Worm (Caenorhabditis elegans) whole organism, L4/young adult: Measurements from ENCODE around the gene F23A7.5.

Experiments
- W03F9.2 ChIP-seq: fragments of 150-350 bp; optimal IDR thresholded peaks from 2 replicates; lab custom pipeline; 2014; ENCODE audit warnings: missing biosample characterization, missing genetic modification characterization
- dao-5 ChIP-seq: sonication (generic microtip); optimal IDR thresholded peaks from 2 replicates; lab custom pipeline; 2016; ENCODE audit warnings: missing genotype, missing genetic modification characterization, moderate library complexity, missing compliant biosample characterization

- TF ChIP-seq dao-5 (no peak), W03F9.2 (no peak)
These were observed 18.2 kb upstream of the F23A7.5 start, which contains the start of gene R11.4 for ce11 chrX:16210518-16210917.
